Fruit fly (Drosophila melanogaster) whole organism, adult: ENCODE results near the gene CG11317.

Experiments used
- CG11617 ChIP-seq: fragments of 200-800 bp; sonication (Bioruptor generic); optimal IDR thresholded peaks from 2 replicates; lab custom pipeline; 2017; ENCODE audit warnings: mild to moderate bottlenecking, missing biosample characterization, missing genetic modification reagents, missing genetic modification characterization
- CG12768 ChIP-seq: fragments of 200-800 bp; sonication (Bioruptor generic); optimal IDR thresholded peaks from 2 replicates; lab custom pipeline; 2017; ENCODE audit warnings: missing biosample characterization, missing genetic modification characterization, mild to moderate bottlenecking, moderate library complexity, missing genetic modification reagents
- CG14711 ChIP-seq: fragments of 200-800 bp; sonication (Bioruptor generic); optimal IDR thresholded peaks from 2 replicates; lab custom pipeline; 2018; ENCODE audit warnings: missing biosample characterization, mild to moderate bottlenecking, missing genetic modification characterization, moderate library complexity
- CG1620 ChIP-seq: fragments of 200-800 bp; sonication (Bioruptor generic); optimal IDR thresholded peaks from 2 replicates; lab custom pipeline; 2016; ENCODE audit warnings: missing biosample characterization, missing genetic modification characterization
- CG33017 ChIP-seq: fragments of 200-800 bp; sonication (Bioruptor generic); optimal IDR thresholded peaks from 2 replicates; lab custom pipeline; 2018; ENCODE audit warnings: missing biosample characterization, mild to moderate bottlenecking, missing genetic modification characterization, moderate library complexity
- CG5204 ChIP-seq: fragments of 200-800 bp; sonication (Bioruptor generic); optimal IDR thresholded peaks from 2 replicates; lab custom pipeline; 2016; ENCODE audit warnings: missing biosample characterization, missing genetic modification characterization
- CG7045 ChIP-seq: fragments of 200-800 bp; sonication (Bioruptor generic); optimal IDR thresholded peaks from 2 replicates; lab custom pipeline; 2017; ENCODE audit warnings: missing biosample characterization, mild to moderate bottlenecking, missing genetic modification characterization
- CG7101 ChIP-seq: fragments of 200-800 bp; sonication (Bioruptor generic); optimal IDR thresholded peaks from 2 replicates; lab custom pipeline; 2018; ENCODE audit warnings: missing biosample characterization, mild to moderate bottlenecking, missing genetic modification characterization, moderate library complexity
- Clk ChIP-seq: fragments of 200-800 bp; sonication (Bioruptor generic); optimal IDR thresholded peaks from 2 replicates; lab custom pipeline; 2017; ENCODE audit warnings: missing biosample characterization, missing genetic modification characterization
- Crg-1 ChIP-seq: fragments of 200-800 bp; sonication (Bioruptor generic); optimal IDR thresholded peaks from 2 replicates; lab custom pipeline; 2016; ENCODE audit warnings: missing biosample characterization, missing genetic modification characterization
- Hr96 ChIP-seq: fragments of 200-800 bp; sonication (Bioruptor generic); optimal IDR thresholded peaks from 2 replicates; lab custom pipeline; 2016; ENCODE audit warnings: missing biosample characterization, missing genetic modification characterization
- Mnt ChIP-seq: fragments of 200-800 bp; sonication (Bioruptor generic); optimal IDR thresholded peaks from 2 replicates; lab custom pipeline; 2016; ENCODE audit warnings: missing biosample characterization, mild to moderate bottlenecking, missing genetic modification characterization
- bab1 ChIP-seq: fragments of 200-800 bp; sonication (Bioruptor generic); optimal IDR thresholded peaks from 3 replicates; lab custom pipeline; 2019; ENCODE audit warnings: missing biosample characterization, mild to moderate bottlenecking, missing genetic modification characterization, moderate library complexity
- cic ChIP-seq: fragments of 200-800 bp; sonication (Bioruptor generic); optimal IDR thresholded peaks from 2 replicates; lab custom pipeline; 2017; ENCODE audit warnings: missing biosample characterization, mild to moderate bottlenecking, missing genetic modification characterization, moderate library complexity
- cnc ChIP-seq, 2 experiments: fragments of >200 bp; optimal IDR thresholded peaks; 2 replicates each; lab custom pipeline; 2017
- kay ChIP-seq: fragments of 200-800 bp; sonication (Bioruptor generic); peaks from one replicate; lab custom pipeline; 2016; ENCODE audit warnings: missing biosample characterization, missing genetic modification characterization, borderline replicate concordance
- ovo ChIP-seq: fragments of 200-800 bp; sonication (Bioruptor generic); optimal IDR thresholded peaks from 2 replicates; lab custom pipeline; 2016; ENCODE audit warnings: missing biosample characterization, missing genetic modification characterization
- pad ChIP-seq: fragments of 200-800 bp; sonication (Bioruptor generic); optimal IDR thresholded peaks from 3 replicates; lab custom pipeline; 2017; ENCODE audit warnings: missing biosample characterization, missing genetic modification characterization, mild to moderate bottlenecking, moderate library complexity, missing genetic modification reagents
- tj ChIP-seq: fragments of 200-800 bp; sonication (Bioruptor generic); optimal IDR thresholded peaks from 3 replicates; lab custom pipeline; 2017; ENCODE audit warnings: missing biosample characterization, mild to moderate bottlenecking, missing genetic modification characterization, moderate library complexity
- toe ChIP-seq: fragments of 200-800 bp; sonication (Bioruptor generic); optimal IDR thresholded peaks from 2 replicates; lab custom pipeline; 2016; ENCODE audit warnings: missing biosample characterization, missing genetic modification characterization

Gene CG11317

dm6 chr3R:31064653-31065322 is 32.3 kb downstream of the CG11317 start, which contains the start of gene Sox100B:
TSS of gene Sox100B (plus strand) at chr3R:31065253.
- no peak for TF ChIP-seq bab1 (GFP tag; lab: Kevin White, UChicago)
- TF ChIP-seq CG11617: no peak
- no peak for TF ChIP-seq Hr96
- TF ChIP-seq CG5204 (GFP tag; lab: Kevin White, UChicago): no peak
- TF ChIP-seq kay (GFP tag; lab: Kevin White, UChicago): peak; percentile 41
- TF ChIP-seq CG7045 (GFP tag; lab: Kevin White, UChicago): no peak
- no peak for TF ChIP-seq pad (GFP tag; lab: Kevin White, UChicago)
- no peak for TF ChIP-seq cic (GFP tag; lab: Kevin White, UChicago)

- TF ChIP-seq Hr96 (no peak), kay (GFP tag; lab: Kevin White, UChicago) (peak; percentile 8)
Measured at dm6 chr3R:31062344-31062964, 34.7 kb downstream of the CG11317 start.

dm6 chr3R:31060708-31061625 is 36.2 kb downstream of the CG11317 start, which contains the start of gene dco:
TSS of gene dco (minus strand) at chr3R:31061210.
- TF ChIP-seq cnc (optimal IDR thresholded peaks at IDR 0.05; lab: Kevin White, UChicago) (no peak), CG1620 (GFP tag; lab: Kevin White, UChicago) (peak; percentile 69), CG33017 (tag; lab: Kevin White, UChicago) (no peak), tj (peak; percentile 77), Hr96 (peak; percentile 86), CG14711 (tag; lab: Kevin White, UChicago) (no peak), cic (GFP tag; lab: Kevin White, UChicago) (no peak), ovo (GFP tag; lab: Kevin White, UChicago) (no peak), CG7045 (GFP tag; lab: Kevin White, UChicago) (peak; percentile 38), Crg-1 (GFP tag; lab: Kevin White, UChicago) (peak; percentile 42), CG5204 (GFP tag; lab: Kevin White, UChicago) (peak; percentile 44), CG7101 (tag; lab: Kevin White, UChicago) (peak; percentile 37), bab1 (GFP tag; lab: Kevin White, UChicago) (peak; percentile 52), Clk (GFP tag; lab: Kevin White, UChicago) (no peak), toe (peak; percentile 64), kay (GFP tag; lab: Kevin White, UChicago) (no peak), CG12768 (GFP tag; lab: Kevin White, UChicago) (peak; percentile 7), pad (GFP tag; lab: Kevin White, UChicago) (peak; percentile 54), CG11617 (no peak), Mnt (GFP tag; lab: Kevin White, UChicago) (peak; percentile 88)

dm6 chr3R:31059807-31060707 is 37.1 kb downstream of the CG11317 start:
- no peak for TF ChIP-seq CG7101 (tag; lab: Kevin White, UChicago)
- peak; percentile 30 for TF ChIP-seq CG5204 (GFP tag; lab: Kevin White, UChicago)
- no peak for TF ChIP-seq Hr96
- no peak for TF ChIP-seq kay (GFP tag; lab: Kevin White, UChicago)
- TF ChIP-seq cnc (optimal IDR thresholded peaks at IDR 0.05; lab: Kevin White, UChicago): no peak
- TF ChIP-seq pad (GFP tag; lab: Kevin White, UChicago): peak; percentile 98
- TF ChIP-seq CG7045 (GFP tag; lab: Kevin White, UChicago): peak; percentile 32
- no peak for TF ChIP-seq CG14711 (tag; lab: Kevin White, UChicago)
- no peak for TF ChIP-seq CG12768 (GFP tag; lab: Kevin White, UChicago)
- TF ChIP-seq CG11617: no peak
- no peak for TF ChIP-seq bab1 (GFP tag; lab: Kevin White, UChicago)
- TF ChIP-seq CG1620 (GFP tag; lab: Kevin White, UChicago): no peak
- TF ChIP-seq ovo (GFP tag; lab: Kevin White, UChicago): peak; percentile 98
- TF ChIP-seq Crg-1 (GFP tag; lab: Kevin White, UChicago): no peak
